Fruit fly (Drosophila melanogaster) whole organism, embryonic: Measurements from ENCODE around the gene CG11598.
A peak's percentile ranks its signal among the peaks of the same experiment; 100 is the strongest.

Source experiments
- CG10543 ChIP-seq: fragments of 200-800 bp; sonication (Bioruptor generic); optimal IDR thresholded peaks from 3 replicates; lab custom pipeline; 2017; ENCODE audit warnings: missing biosample characterization, mild to moderate bottlenecking, missing genetic modification characterization, moderate library complexity
- CG11247 ChIP-seq: fragments of 200-800 bp; sonication (Bioruptor generic); IDR thresholded peaks from 2 replicates; pipeline ENCODE4 v1.3.6; 2022; ENCODE audit warnings: missing biosample characterization, missing genetic modification characterization
- CG11695 ChIP-seq: fragments of 200-800 bp; sonication (Bioruptor generic); IDR thresholded peaks from 3 replicates; pipeline ENCODE4 v1.3.6; 2022; ENCODE audit warnings: missing biosample characterization, missing genetic modification characterization
- CG11723 ChIP-seq: fragments of 200-800 bp; sonication (Bioruptor generic); optimal IDR thresholded peaks from 2 replicates; lab custom pipeline; 2017; ENCODE audit warnings: missing biosample characterization, mild to moderate bottlenecking, missing genetic modification characterization
- CG12391 ChIP-seq: fragments of 200-800 bp; sonication (Bioruptor generic); optimal IDR thresholded peaks from 3 replicates; lab custom pipeline; 2018; ENCODE audit warnings: missing biosample characterization, mild to moderate bottlenecking, missing genetic modification characterization, moderate library complexity
- CG12942 ChIP-seq: fragments of 200-800 bp; sonication (Bioruptor generic); optimal IDR thresholded peaks from 3 replicates; lab custom pipeline; 2016; ENCODE audit warnings: missing biosample characterization, missing genetic modification characterization
- CG13123 ChIP-seq: fragments of 200-800 bp; sonication (Bioruptor generic); optimal IDR thresholded peaks from 2 replicates; lab custom pipeline; 2016; ENCODE audit warnings: missing biosample characterization, missing genetic modification characterization
- CG14965 ChIP-seq: fragments of 200-800 bp; sonication (Bioruptor generic); optimal IDR thresholded peaks from 2 replicates; lab custom pipeline; 2016; ENCODE audit warnings: missing biosample characterization, missing genetic modification characterization, borderline replicate concordance
- CG15073 ChIP-seq: fragments of 200-800 bp; sonication (Bioruptor generic); optimal IDR thresholded peaks from 2 replicates; lab custom pipeline; 2016; ENCODE audit warnings: missing biosample characterization, missing genetic modification characterization
- CG15601 ChIP-seq: fragments of 200-800 bp; sonication (Bioruptor generic); optimal IDR thresholded peaks from 3 replicates; lab custom pipeline; 2019; ENCODE audit warnings: missing biosample characterization, mild to moderate bottlenecking, missing genetic modification characterization, moderate library complexity
- CG17361 ChIP-seq: fragments of 200-800 bp; sonication (Bioruptor generic); IDR thresholded peaks from 3 replicates; pipeline ENCODE4 v1.3.6; 2022; ENCODE audit warnings: missing biosample characterization, missing genetic modification characterization
- CG17802 ChIP-seq: fragments of 200-800 bp; sonication (Bioruptor generic); optimal IDR thresholded peaks from 2 replicates; lab custom pipeline; 2018; ENCODE audit warnings: missing biosample characterization, mild to moderate bottlenecking, missing genetic modification characterization, moderate library complexity
- CG3407 ChIP-seq: fragments of 200-800 bp; sonication (Bioruptor generic); optimal IDR thresholded peaks from 2 replicates; lab custom pipeline; 2018; ENCODE audit warnings: missing biosample characterization, mild to moderate bottlenecking, missing genetic modification characterization
- CG34224 ChIP-seq: fragments of 200-800 bp; sonication (Bioruptor generic); IDR thresholded peaks from 3 replicates; pipeline ENCODE4 v1.3.6; 2022; ENCODE audit warnings: missing biosample characterization, missing genetic modification characterization; ENCODE audit not compliant: partially characterized antibody
- CG34376 ChIP-seq: fragments of 200-800 bp; sonication (Bioruptor generic); optimal IDR thresholded peaks from 2 replicates; lab custom pipeline; 2018; ENCODE audit warnings: missing biosample characterization, mild to moderate bottlenecking, missing genetic modification characterization
- CG6683 ChIP-seq: fragments of 200-800 bp; sonication (Bioruptor generic); optimal IDR thresholded peaks from 2 replicates; lab custom pipeline; 2017; ENCODE audit warnings: missing biosample characterization, mild to moderate bottlenecking, missing genetic modification characterization, missing genetic modification reagents
- CG6689 ChIP-seq: fragments of 200-800 bp; sonication (Bioruptor generic); IDR thresholded peaks from 2 replicates; pipeline ENCODE4 v1.3.6; 2022; ENCODE audit warnings: missing biosample characterization, missing genetic modification characterization
- CG6854 ChIP-seq: fragments of 200-800 bp; sonication (Bioruptor generic); optimal IDR thresholded peaks from 3 replicates; lab custom pipeline; 2017; ENCODE audit warnings: missing biosample characterization, mild to moderate bottlenecking, missing genetic modification characterization
- CG9797 ChIP-seq: fragments of 200-800 bp; sonication (Bioruptor generic); optimal IDR thresholded peaks from 3 replicates; lab custom pipeline; 2018; ENCODE audit warnings: missing biosample characterization, mild to moderate bottlenecking, missing genetic modification characterization
- CrebB ChIP-seq: fragments of 200-800 bp; sonication (Bioruptor generic); optimal IDR thresholded peaks from 3 replicates; lab custom pipeline; 2018; ENCODE audit warnings: missing biosample characterization, mild to moderate bottlenecking, missing genetic modification characterization
- Dp ChIP-seq: fragments of 200-800 bp; sonication (Bioruptor generic); optimal IDR thresholded peaks from 2 replicates; lab custom pipeline; 2018; ENCODE audit warnings: missing biosample characterization, mild to moderate bottlenecking, missing genetic modification characterization, moderate library complexity
- E2f2 ChIP-seq: fragments of 200-800 bp; sonication (Bioruptor generic); IDR thresholded peaks from 2 replicates; pipeline ENCODE4 v1.3.6; 2022; ENCODE audit warnings: missing biosample characterization, missing genetic modification characterization
- Hmr ChIP-seq: fragments of 200-800 bp; sonication (Bioruptor generic); optimal IDR thresholded peaks from 3 replicates; lab custom pipeline; 2017; ENCODE audit warnings: mild to moderate bottlenecking, missing biosample characterization, missing genetic modification reagents, missing genetic modification characterization
- Hr39 ChIP-seq: fragments of >200 bp; optimal IDR thresholded peaks from 2 replicates; lab custom pipeline; 2017
- Hr51 ChIP-seq, 2 experiments: fragments of 200-800 bp; sonication (Bioruptor generic); optimal IDR thresholded peaks; 2 replicates in 1 of 2; 3 replicates in 1 of 2; lab custom pipeline; 2016 to 2018; ENCODE audit warnings: missing biosample characterization in 2 of 2, missing genetic modification characterization in 2 of 2, mild to moderate bottlenecking in 1 of 2, moderate library complexity in 1 of 2
- MBD-R2 ChIP-seq: fragments of 200-800 bp; sonication (Bioruptor generic); IDR thresholded peaks from 2 replicates; pipeline ENCODE4 v1.3.6; 2022; ENCODE audit warnings: missing biosample characterization, missing genetic modification characterization
- Mad ChIP-seq: fragments of 200-800 bp; sonication (Bioruptor generic); optimal IDR thresholded peaks from 2 replicates; lab custom pipeline; 2016; ENCODE audit warnings: missing biosample characterization, missing genetic modification characterization
- Med ChIP-seq: fragments of 200-800 bp; sonication (Bioruptor generic); peaks from one replicate; lab custom pipeline; 2016; ENCODE audit warnings: missing biosample characterization, missing genetic modification characterization, mild to moderate bottlenecking, inconsistent platforms, moderate library complexity
- Mrtf ChIP-seq: fragments of 200-800 bp; sonication (Bioruptor generic); IDR thresholded peaks from 3 replicates; pipeline ENCODE4 v1.3.6; 2022; ENCODE audit warnings: missing biosample characterization, missing genetic modification characterization
- Myb ChIP-seq: fragments of 200-800 bp; sonication (Bioruptor generic); optimal IDR thresholded peaks from 2 replicates; lab custom pipeline; 2016; ENCODE audit warnings: missing biosample characterization, missing genetic modification characterization
- Nf-YA ChIP-seq: fragments of 200-800 bp; sonication (Bioruptor generic); IDR thresholded peaks from 2 replicates; pipeline ENCODE4 v1.3.6; 2022; ENCODE audit warnings: missing biosample characterization, missing genetic modification characterization
- Rfx ChIP-seq: fragments of 200-800 bp; sonication (Bioruptor generic); IDR thresholded peaks from 2 replicates; pipeline ENCODE4 v1.3.6; 2022; ENCODE audit warnings: missing biosample characterization, missing genetic modification characterization
- Sry-δ ChIP-seq: fragments of 200-800 bp; sonication (Bioruptor generic); optimal IDR thresholded peaks from 2 replicates; lab custom pipeline; 2016; ENCODE audit warnings: missing biosample characterization, missing genetic modification characterization
- Trl ChIP-seq, 3 experiments: fragments of >200 bp in 2 of 3; fragments of 200-800 bp in 1 of 3; sonication (Bioruptor generic) in 1 of 3; optimal IDR thresholded peaks; 2 replicates in 1 of 3; 3 replicates in 2 of 3; lab custom pipeline; 2016 to 2017; ENCODE audit warnings: missing biosample characterization in 1 of 3, missing genetic modification characterization in 1 of 3
- ab ChIP-seq: fragments of 200-800 bp; sonication (Bioruptor generic); optimal IDR thresholded peaks from 2 replicates; lab custom pipeline; 2016; ENCODE audit warnings: missing biosample characterization, missing genetic modification characterization
- chinmo ChIP-seq: fragments of 200-800 bp; sonication (Bioruptor generic); IDR thresholded peaks from 4 replicates; pipeline ENCODE4 v1.3.6; 2022; ENCODE audit warnings: missing biosample characterization, missing genetic modification characterization; ENCODE audit not compliant: partially characterized antibody
- crp ChIP-seq, 2 experiments: fragments of 200-800 bp; sonication (Bioruptor generic); optimal IDR thresholded peaks; 2 replicates in 1 of 2; 3 replicates in 1 of 2; lab custom pipeline; 2017; ENCODE audit warnings: missing biosample characterization in 2 of 2, missing genetic modification characterization in 2 of 2, mild to moderate bottlenecking in 1 of 2, moderate library complexity in 1 of 2
- eve ChIP-seq, 2 experiments: fragments of >200 bp; optimal IDR thresholded peaks; 2 replicates each; lab custom pipeline; 2017; ENCODE audit warnings: missing biosample characterization in 2 of 2, missing genetic modification characterization in 2 of 2
- eyg ChIP-seq: fragments of 200-800 bp; sonication (Bioruptor generic); optimal IDR thresholded peaks from 3 replicates; lab custom pipeline; 2016; ENCODE audit warnings: missing biosample characterization, missing genetic modification characterization
- gcm2 ChIP-seq: fragments of 200-800 bp; sonication (Bioruptor generic); optimal IDR thresholded peaks from 2 replicates; lab custom pipeline; 2016; ENCODE audit warnings: missing biosample characterization, missing genetic modification characterization
- gfzf ChIP-seq: fragments of 200-800 bp; sonication (Bioruptor generic); optimal IDR thresholded peaks from 2 replicates; lab custom pipeline; 2016; ENCODE audit warnings: missing biosample characterization, mild to moderate bottlenecking, missing genetic modification characterization, moderate library complexity
- gsb-n ChIP-seq: fragments of 200-800 bp; sonication (Bioruptor generic); optimal IDR thresholded peaks from 3 replicates; lab custom pipeline; 2018; ENCODE audit warnings: missing biosample characterization, mild to moderate bottlenecking, missing genetic modification characterization
- jumu ChIP-seq: fragments of 200-800 bp; sonication (Bioruptor generic); optimal IDR thresholded peaks from 3 replicates; lab custom pipeline; 2016; ENCODE audit warnings: missing biosample characterization, missing genetic modification characterization
- nom ChIP-seq: fragments of 200-800 bp; sonication (Bioruptor generic); optimal IDR thresholded peaks from 2 replicates; lab custom pipeline; 2017; ENCODE audit warnings: missing biosample characterization, missing genetic modification characterization, mild to moderate bottlenecking, moderate library complexity, missing genetic modification reagents
- pzg ChIP-seq: fragments of 200-800 bp; sonication (Bioruptor generic); optimal IDR thresholded peaks from 3 replicates; lab custom pipeline; 2018; ENCODE audit warnings: missing biosample characterization, mild to moderate bottlenecking, missing genetic modification characterization, moderate library complexity
- run ChIP-seq: fragments of 200-800 bp; sonication (Bioruptor generic); optimal IDR thresholded peaks from 3 replicates; lab custom pipeline; 2018; ENCODE audit warnings: missing biosample characterization, mild to moderate bottlenecking, missing genetic modification characterization
- sima ChIP-seq: fragments of 200-800 bp; sonication (Bioruptor generic); optimal IDR thresholded peaks from 2 replicates; lab custom pipeline; 2016; ENCODE audit warnings: missing biosample characterization, missing genetic modification characterization
- so ChIP-seq: fragments of 200-800 bp; sonication (Bioruptor generic); IDR thresholded peaks from 3 replicates; pipeline ENCODE4 v1.3.6; 2022; ENCODE audit warnings: missing biosample characterization, missing genetic modification characterization
- stwl ChIP-seq: fragments of 200-800 bp; sonication (Bioruptor generic); optimal IDR thresholded peaks from 3 replicates; lab custom pipeline; 2018; ENCODE audit warnings: missing biosample characterization, mild to moderate bottlenecking, missing genetic modification characterization, moderate library complexity
- tin ChIP-seq: fragments of 200-800 bp; sonication (Bioruptor generic); optimal IDR thresholded peaks from 3 replicates; lab custom pipeline; 2016; ENCODE audit warnings: missing biosample characterization, missing genetic modification characterization

CG11598 gene

dm6 chr3R:12674041-12674623 lies 39.4 kb downstream of the CG11598 start, which contains the start of gene Gnmt (continued):
- TF ChIP-seq CG17802 (no peak), CG6689 (GFP tag; lab: Robert Waterston, UW) (0 out of 2 replicates have a peak, but pooled peaks have one; percentile 14), CG6854 (GFP tag; lab: Kevin White, UChicago) (no peak), Sry-δ (no peak), tin (no peak), gcm2 (GFP tag; lab: Kevin White, UChicago) (no peak), CG34376 (GFP tag; lab: Kevin White, UChicago) (peak; percentile 78), crp (GFP tag; optimal IDR thresholded peaks at IDR 0.05; lab: Kevin White, UChicago) (no peak), sima (GFP tag; lab: Kevin White, UChicago) (no peak), eve (GFP tag; optimal IDR thresholded peaks at IDR 0.05; lab: Kevin White, UChicago) (no peak), run (tag; lab: Kevin White, UChicago) (no peak), CG3407 (GFP tag; lab: Kevin White, UChicago) (no peak), CG34224 (GFP tag; lab: Robert Waterston, UW) (no peak), Nf-YA (no peak), Hr51 (GFP tag; optimal IDR thresholded peaks at IDR 0.05; lab: Kevin White, UChicago) (no peak), CG11723 (no peak), CG10543 (peak; percentile 10), gsb-n (no peak), CG14965 (GFP tag; lab: Kevin White, UChicago) (no peak), Rfx (GFP tag; lab: Robert Waterston, UW) (peak; percentile 56), ab (GFP tag; lab: Kevin White, UChicago) (no peak)

DNA sequence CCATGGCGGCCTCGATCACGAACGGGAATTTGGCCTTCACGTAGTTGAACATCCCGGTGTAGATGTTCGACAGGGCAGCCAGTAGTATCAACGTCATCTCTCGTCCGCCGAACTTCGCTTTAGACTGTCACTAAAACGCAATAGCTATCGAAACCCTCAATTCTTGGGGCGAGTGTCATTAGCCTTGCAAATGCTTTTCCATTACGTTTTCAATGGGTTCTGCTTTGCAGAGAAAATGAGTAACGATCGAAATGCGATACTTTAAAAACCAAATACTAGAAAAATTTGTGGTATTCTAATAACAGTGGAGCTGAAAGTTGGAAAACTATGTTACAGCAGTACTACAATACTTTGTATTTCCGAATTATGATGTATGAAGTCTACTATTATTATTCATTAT lies 41.4 kb downstream of the CG11598 start, which contains the start of gene CG43630:
Gene CG43630 (minus strand): TSS at position 101 of the 400 bp plus-strand sequence.
- TF ChIP-seq CG11695 = no peak
- TF ChIP-seq nom (GFP tag; lab: Kevin White, UChicago) = no peak
- TF ChIP-seq CG12942 (GFP tag; lab: Kevin White, UChicago) = no peak
- TF ChIP-seq Hmr (GFP tag; lab: Kevin White, UChicago) = no peak
- TF ChIP-seq stwl (tag; lab: Kevin White, UChicago) = no peak
- no peak for TF ChIP-seq CG13123
- TF ChIP-seq CG11247 (GFP tag; lab: Robert Waterston, UW) = no peak
- TF ChIP-seq so = no peak
- TF ChIP-seq Hr39 = no peak
- TF ChIP-seq CG17361 (GFP tag; lab: Robert Waterston, UW) = no peak
- TF ChIP-seq chinmo (GFP tag; lab: Robert Waterston, UW) = no peak
- TF ChIP-seq Trl (optimal IDR thresholded peaks at IDR 0.05; lab: Kevin White, UChicago) = no peak
- TF ChIP-seq Trl (GFP tag; optimal IDR thresholded peaks at IDR 0.05; lab: Kevin White, UChicago) = no peak
- TF ChIP-seq jumu = no peak
- TF ChIP-seq CG9797 = no peak
- TF ChIP-seq Mrtf (GFP tag; lab: Robert Waterston, UW) = no peak
- TF ChIP-seq CG15073 (GFP tag; lab: Kevin White, UChicago) = no peak
- no peak for TF ChIP-seq CrebB

DNA sequence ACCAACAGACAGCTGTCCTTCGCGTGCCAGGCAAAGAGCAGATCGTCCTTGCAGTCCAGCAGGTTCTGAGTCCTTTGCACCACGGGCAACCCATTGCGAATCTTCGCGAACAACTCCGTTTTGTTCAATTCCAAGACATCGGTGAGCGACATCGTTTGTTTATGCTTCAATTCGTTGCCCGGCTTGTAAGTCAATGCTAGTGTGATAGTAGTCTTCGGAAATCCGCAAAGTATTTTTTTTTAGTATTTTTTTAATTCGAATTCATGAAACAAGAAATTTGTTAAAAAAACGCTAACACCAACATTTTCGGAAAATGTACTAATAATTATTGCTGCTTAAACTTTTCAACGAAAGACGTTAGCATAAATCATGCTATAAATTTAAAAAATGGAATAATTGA lies 44.1 kb downstream of the CG11598 start, which contains the start of gene mbo:
Gene mbo (minus strand): TSS at position 203 of the 400 bp plus-strand sequence.
- peak; percentile 36 for TF ChIP-seq Dp (GFP tag; lab: Kevin White, UChicago)
- TF ChIP-seq CG12391 (tag; lab: Kevin White, UChicago) = no peak
- TF ChIP-seq CG17361 (GFP tag; lab: Robert Waterston, UW) = no peak
- peak; percentile 81 for TF ChIP-seq MBD-R2
- peak; percentile 74 for TF ChIP-seq CG15601 (tag; lab: Kevin White, UChicago)
- no peak for TF ChIP-seq Mad (GFP tag; lab: Kevin White, UChicago)
- TF ChIP-seq Myb (GFP tag; lab: Kevin White, UChicago) = peak; percentile 13
- no peak for TF ChIP-seq CG6683 (GFP tag; lab: Kevin White, UChicago)
- peak; percentile 76 for TF ChIP-seq gfzf (GFP tag; lab: Kevin White, UChicago)
- TF ChIP-seq eyg = no peak
- TF ChIP-seq E2f2 (GFP tag; lab: Robert Waterston, UW) = peak; percentile 35; the same call in 1 of the 2 replicates
- peak; percentile 25 for TF ChIP-seq pzg
- TF ChIP-seq Med (GFP tag; lab: Kevin White, UChicago) = peak; percentile 3
- peak; percentile 55 for TF ChIP-seq CG9797
